Worm (Caenorhabditis elegans) whole organism, early embryonic: ENCODE results near the gene T20G5.13.

Experiments
- B0310.2 ChIP-seq: sonication (generic microtip); optimal IDR thresholded peaks from 2 replicates; lab custom pipeline; 2016; ENCODE audit warnings: mild to moderate bottlenecking, missing genetic modification characterization, missing compliant biosample characterization
- F13C5.2 ChIP-seq: sonication (generic microtip); optimal IDR thresholded peaks from 2 replicates; lab custom pipeline; 2017; ENCODE audit warnings: mild to moderate bottlenecking, missing genetic modification characterization, inconsistent platforms, missing compliant biosample characterization
- ama-1 ChIP-seq: fragments of 150-350 bp; optimal IDR thresholded peaks from 2 replicates; lab custom pipeline; 2014
- scrt-1 ChIP-seq: fragments of 200-800 bp; sonication (Bioruptor generic); IDR thresholded peaks from 2 replicates; pipeline ENCODE4 v1.3.6; 2022; ENCODE audit warnings: missing genetic modification characterization, missing compliant biosample characterization

- TF ChIP-seq scrt-1 (GFP tag; lab: Robert Waterston, UW) (no peak), F13C5.2 (tag; lab: Kevin White, UChicago) (no peak), ama-1 (no peak), B0310.2 (no peak)
Measured at ce11 chrIII:10154993-10155392, 46.1 kb downstream of the T20G5.13 start.
